Fruit fly (Drosophila melanogaster) whole organism, embryonic: Measurements from ENCODE around the gene CG12539.
A peak's percentile ranks its signal among the peaks of the same experiment; 100 is the strongest.

Experiments used
- BEAF-32 ChIP-seq: fragments of 200-800 bp; sonication (Bioruptor generic); optimal IDR thresholded peaks from 3 replicates; lab custom pipeline; 2017; ENCODE audit warnings: missing biosample characterization, missing genetic modification characterization, mild to moderate bottlenecking, moderate library complexity, missing genetic modification reagents
- CG12299 ChIP-seq: fragments of 200-800 bp; sonication (Bioruptor generic); optimal IDR thresholded peaks from 2 replicates; lab custom pipeline; 2018; ENCODE audit warnings: missing biosample characterization, mild to moderate bottlenecking, missing genetic modification characterization
- CG12659 ChIP-seq: fragments of 200-800 bp; sonication (Bioruptor generic); optimal IDR thresholded peaks from 3 replicates; lab custom pipeline; 2017; ENCODE audit warnings: mild to moderate bottlenecking, missing biosample characterization, missing genetic modification reagents, missing genetic modification characterization
- CG15073 ChIP-seq: fragments of 200-800 bp; sonication (Bioruptor generic); optimal IDR thresholded peaks from 2 replicates; lab custom pipeline; 2016; ENCODE audit warnings: missing biosample characterization, missing genetic modification characterization
- CG15269 ChIP-seq: fragments of 200-800 bp; sonication (Bioruptor generic); optimal IDR thresholded peaks from 2 replicates; lab custom pipeline; 2018; ENCODE audit warnings: missing biosample characterization, mild to moderate bottlenecking, missing genetic modification characterization, moderate library complexity
- CG16813 ChIP-seq: fragments of 200-800 bp; sonication (Bioruptor generic); IDR thresholded peaks from 3 replicates; pipeline ENCODE4 v1.3.6; 2022; ENCODE audit warnings: missing biosample characterization, missing genetic modification characterization; ENCODE audit not compliant: partially characterized antibody
- CG2116 ChIP-seq: fragments of 200-800 bp; sonication (Bioruptor generic); optimal IDR thresholded peaks from 3 replicates; lab custom pipeline; 2018; ENCODE audit warnings: missing biosample characterization, mild to moderate bottlenecking, missing genetic modification characterization
- CG2120 ChIP-seq: fragments of 200-800 bp; sonication (Bioruptor generic); optimal IDR thresholded peaks from 3 replicates; lab custom pipeline; 2016; ENCODE audit warnings: missing biosample characterization, missing genetic modification characterization
- CG2678 ChIP-seq: fragments of 200-800 bp; sonication (Bioruptor generic); optimal IDR thresholded peaks from 3 replicates; lab custom pipeline; 2019; ENCODE audit warnings: missing biosample characterization, mild to moderate bottlenecking, missing genetic modification characterization, moderate library complexity
- CG2875 ChIP-seq: fragments of 200-800 bp; sonication (Bioruptor generic); optimal IDR thresholded peaks from 2 replicates; lab custom pipeline; 2017; ENCODE audit warnings: missing biosample characterization, mild to moderate bottlenecking, missing genetic modification characterization, missing genetic modification reagents
- CG32532 ChIP-seq: fragments of 200-800 bp; sonication (Bioruptor generic); IDR thresholded peaks from 2 replicates; pipeline ENCODE4 v1.3.6; 2022; ENCODE audit warnings: missing biosample characterization, missing genetic modification characterization
- CG34224 ChIP-seq: fragments of 200-800 bp; sonication (Bioruptor generic); IDR thresholded peaks from 3 replicates; pipeline ENCODE4 v1.3.6; 2022; ENCODE audit warnings: missing biosample characterization, missing genetic modification characterization; ENCODE audit not compliant: partially characterized antibody
- CG4424 ChIP-seq: fragments of 200-800 bp; sonication (Bioruptor generic); optimal IDR thresholded peaks from 3 replicates; lab custom pipeline; 2016; ENCODE audit warnings: missing biosample characterization, missing genetic modification characterization
- CG6175 ChIP-seq: fragments of 200-800 bp; sonication (Bioruptor generic); IDR thresholded peaks from 3 replicates; pipeline ENCODE4 v1.3.6; 2022; ENCODE audit warnings: missing biosample characterization, missing genetic modification characterization
- CG6854 ChIP-seq: fragments of 200-800 bp; sonication (Bioruptor generic); optimal IDR thresholded peaks from 3 replicates; lab custom pipeline; 2017; ENCODE audit warnings: missing biosample characterization, mild to moderate bottlenecking, missing genetic modification characterization
- CG8290 ChIP-seq, 3 experiments: fragments of 200-800 bp; sonication (Bioruptor generic); optimal IDR thresholded peaks; 2 replicates each; lab custom pipeline; 2016 to 2019; ENCODE audit warnings: missing biosample characterization in 3 of 3, missing genetic modification characterization in 3 of 3, mild to moderate bottlenecking in 2 of 3, moderate library complexity in 1 of 3
- CkIIα-i1 ChIP-seq: fragments of 200-800 bp; sonication (Bioruptor generic); IDR thresholded peaks from 2 replicates; pipeline ENCODE4 v1.3.6; 2022; ENCODE audit warnings: missing biosample characterization, missing genetic modification characterization
- CoRest ChIP-seq: fragments of 200-800 bp; sonication (Bioruptor generic); optimal IDR thresholded peaks from 3 replicates; lab custom pipeline; 2018; ENCODE audit warnings: missing biosample characterization, mild to moderate bottlenecking, missing genetic modification characterization, moderate library complexity
- Doc3 ChIP-seq: fragments of 200-800 bp; sonication (Bioruptor generic); IDR thresholded peaks from 3 replicates; pipeline ENCODE4 v1.3.6; 2022; ENCODE audit warnings: missing biosample characterization, missing genetic modification characterization; ENCODE audit not compliant: partially characterized antibody
- Dref ChIP-seq: fragments of 200-800 bp; sonication (Bioruptor generic); IDR thresholded peaks from 2 replicates; pipeline ENCODE4 v1.3.6; 2022; ENCODE audit warnings: missing biosample characterization, missing genetic modification characterization
- E2f2 ChIP-seq: fragments of 200-800 bp; sonication (Bioruptor generic); IDR thresholded peaks from 2 replicates; pipeline ENCODE4 v1.3.6; 2022; ENCODE audit warnings: missing biosample characterization, missing genetic modification characterization
- HLH3B ChIP-seq: fragments of 200-800 bp; sonication (Bioruptor generic); IDR thresholded peaks from 2 replicates; pipeline ENCODE4 v1.3.6; 2022; ENCODE audit warnings: missing biosample characterization, missing genetic modification characterization
- MBD-R2 ChIP-seq: fragments of 200-800 bp; sonication (Bioruptor generic); IDR thresholded peaks from 2 replicates; pipeline ENCODE4 v1.3.6; 2022; ENCODE audit warnings: missing biosample characterization, missing genetic modification characterization
- Max ChIP-seq: fragments of 200-800 bp; sonication (Bioruptor generic); optimal IDR thresholded peaks from 2 replicates; lab custom pipeline; 2016; ENCODE audit warnings: missing biosample characterization, mild to moderate bottlenecking, missing genetic modification characterization
- Med ChIP-seq: fragments of 200-800 bp; sonication (Bioruptor generic); peaks from one replicate; lab custom pipeline; 2016; ENCODE audit warnings: missing biosample characterization, missing genetic modification characterization, mild to moderate bottlenecking, inconsistent platforms, moderate library complexity
- Nf-YC ChIP-seq: fragments of 200-800 bp; optimal IDR thresholded peaks from 3 replicates; lab custom pipeline; 2019; ENCODE audit warnings: missing biosample characterization, mild to moderate bottlenecking, missing genetic modification characterization, moderate library complexity
- Rx ChIP-seq: fragments of 200-800 bp; sonication (Bioruptor generic); IDR thresholded peaks from 2 replicates; pipeline ENCODE4 v1.3.6; 2022; ENCODE audit warnings: missing biosample characterization, missing genetic modification characterization
- Side ChIP-seq: fragments of 200-800 bp; sonication (Bioruptor generic); optimal IDR thresholded peaks from 2 replicates; lab custom pipeline; 2016; ENCODE audit warnings: missing biosample characterization, missing genetic modification characterization
- Sry-δ ChIP-seq: fragments of 200-800 bp; sonication (Bioruptor generic); optimal IDR thresholded peaks from 2 replicates; lab custom pipeline; 2016; ENCODE audit warnings: missing biosample characterization, missing genetic modification characterization
- Tbp ChIP-seq: fragments of >200 bp; optimal IDR thresholded peaks from 2 replicates; lab custom pipeline; 2018; ENCODE audit warnings: missing biosample characterization, missing genetic modification characterization
- bbx ChIP-seq: fragments of 200-800 bp; sonication (Bioruptor generic); IDR thresholded peaks from 2 replicates; pipeline ENCODE4 v1.3.6; 2022; ENCODE audit warnings: missing biosample characterization, missing genetic modification characterization; ENCODE audit not compliant: partially characterized antibody
- br ChIP-seq: fragments of >200 bp; optimal IDR thresholded peaks from 2 replicates; lab custom pipeline; 2017
- cwo ChIP-seq: fragments of 200-800 bp; sonication (Bioruptor generic); optimal IDR thresholded peaks from 3 replicates; lab custom pipeline; 2017; ENCODE audit warnings: missing biosample characterization, missing genetic modification characterization, mild to moderate bottlenecking, moderate library complexity, missing genetic modification reagents
- dysf ChIP-seq: fragments of 200-800 bp; sonication (Bioruptor generic); IDR thresholded peaks from 3 replicates; pipeline ENCODE4 v1.3.6; 2022; ENCODE audit warnings: missing biosample characterization, missing genetic modification characterization
- fd102C ChIP-seq: fragments of 200-800 bp; sonication (Bioruptor generic); optimal IDR thresholded peaks from 2 replicates; lab custom pipeline; 2018; ENCODE audit warnings: missing biosample characterization, mild to moderate bottlenecking, missing genetic modification characterization, moderate library complexity
- fd96Cb ChIP-seq: fragments of 200-800 bp; sonication (Bioruptor generic); optimal IDR thresholded peaks from 2 replicates; lab custom pipeline; 2018; ENCODE audit warnings: missing biosample characterization, mild to moderate bottlenecking, missing genetic modification characterization, moderate library complexity
- gem ChIP-seq: fragments of 200-800 bp; sonication (Bioruptor generic); optimal IDR thresholded peaks from 2 replicates; lab custom pipeline; 2019; ENCODE audit warnings: missing biosample characterization, mild to moderate bottlenecking, missing genetic modification characterization, moderate library complexity
- kay ChIP-seq: fragments of 200-800 bp; sonication (Bioruptor generic); optimal IDR thresholded peaks from 2 replicates; lab custom pipeline; 2016; ENCODE audit warnings: missing biosample characterization, missing genetic modification characterization
- knrl ChIP-seq: fragments of 200-800 bp; sonication (Bioruptor generic); IDR thresholded peaks from 3 replicates; pipeline ENCODE4 v1.3.6; 2022; ENCODE audit warnings: missing biosample characterization, missing genetic modification characterization; ENCODE audit not compliant: partially characterized antibody
- mld ChIP-seq: fragments of 200-800 bp; sonication (Bioruptor generic); IDR thresholded peaks from 3 replicates; pipeline ENCODE4 v1.3.6; 2022; ENCODE audit warnings: missing biosample characterization, missing genetic modification characterization; ENCODE audit not compliant: partially characterized antibody
- odd ChIP-seq: fragments of 200-800 bp; sonication (Bioruptor generic); optimal IDR thresholded peaks from 2 replicates; lab custom pipeline; 2017; ENCODE audit warnings: missing biosample characterization, mild to moderate bottlenecking, missing genetic modification characterization
- pho ChIP-seq: fragments of 200-800 bp; sonication (Bioruptor generic); optimal IDR thresholded peaks from 2 replicates; lab custom pipeline; 2016; ENCODE audit warnings: missing biosample characterization, missing genetic modification characterization
- slp2 ChIP-seq: fragments of 200-800 bp; sonication (Bioruptor generic); optimal IDR thresholded peaks from 2 replicates; lab custom pipeline; 2016; ENCODE audit warnings: missing biosample characterization, missing genetic modification characterization
- sna ChIP-seq: fragments of 200-800 bp; sonication (Bioruptor generic); IDR thresholded peaks from 2 replicates; pipeline ENCODE4 v1.3.6; 2022; ENCODE audit warnings: missing biosample characterization, missing genetic modification characterization; ENCODE audit not compliant: partially characterized antibody
- sqz ChIP-seq: fragments of 200-800 bp; sonication (Bioruptor generic); optimal IDR thresholded peaks from 3 replicates; lab custom pipeline; 2018; ENCODE audit warnings: missing biosample characterization, mild to moderate bottlenecking, missing genetic modification characterization
- sug ChIP-seq: fragments of 200-800 bp; optimal IDR thresholded peaks from 2 replicates; lab custom pipeline; 2019; ENCODE audit warnings: missing biosample characterization, mild to moderate bottlenecking, missing genetic modification characterization, moderate library complexity
- vvl ChIP-seq: fragments of 200-800 bp; sonication (Bioruptor generic); IDR thresholded peaks from 2 replicates; pipeline ENCODE4 v1.3.6; 2022; ENCODE audit warnings: missing biosample characterization, missing genetic modification characterization
- wek ChIP-seq: fragments of 200-800 bp; sonication (Bioruptor generic); optimal IDR thresholded peaks from 3 replicates; lab custom pipeline; 2018; ENCODE audit warnings: missing biosample characterization, mild to moderate bottlenecking, missing genetic modification characterization, moderate library complexity

Gene CG12539

DNA sequence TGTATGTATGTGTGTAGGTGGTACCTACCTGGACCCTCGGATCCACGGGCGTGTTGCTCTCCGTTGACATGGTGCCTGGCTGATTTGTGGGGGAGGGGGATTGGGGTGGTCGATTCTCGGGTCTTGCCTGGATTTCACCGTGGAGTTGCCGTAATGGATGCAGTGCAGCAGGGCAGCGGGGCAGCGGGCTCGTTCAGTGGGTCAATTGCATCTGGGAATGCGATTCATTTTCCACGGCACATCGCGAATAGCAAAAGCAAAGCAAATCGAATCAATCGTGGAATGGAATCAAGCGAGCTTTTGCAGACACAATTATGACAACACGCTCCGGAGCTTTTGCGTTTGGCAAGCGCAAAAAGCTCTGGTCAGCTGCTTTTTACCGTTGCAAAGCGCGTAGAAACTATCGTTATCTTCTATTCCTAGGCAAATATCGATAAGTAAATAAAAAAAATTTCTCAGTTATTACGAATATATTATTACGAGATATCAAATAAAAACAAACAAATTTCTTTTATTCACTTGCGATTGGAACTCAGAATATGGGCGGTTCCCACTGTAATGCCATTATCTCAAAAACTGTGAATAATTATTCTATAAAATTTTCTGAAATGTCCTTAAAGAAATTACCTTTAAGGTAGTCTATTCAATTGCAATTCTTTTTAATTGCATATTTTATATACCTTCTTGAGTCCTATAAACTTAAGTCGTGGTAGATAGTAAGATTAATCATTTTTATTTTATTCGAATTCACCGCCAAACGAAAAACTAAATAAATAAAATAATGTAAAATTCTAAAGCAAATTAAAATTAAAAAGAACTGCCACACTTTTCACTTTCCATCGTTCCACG lies 12.6 kb downstream of the CG12539 start, which contains the start of gene CG14408 (continued):
- TF ChIP-seq MBD-R2 (GFP tag; lab: Robert Waterston, UW) (peak; percentile 53; the same call in 1 of the 2 replicates), CG6854 (GFP tag; lab: Kevin White, UChicago) (no peak), CG15073 (GFP tag; lab: Kevin White, UChicago) (no peak), Rx (GFP tag; lab: Robert Waterston, UW) (no peak), CG2678 (tag; lab: Kevin White, UChicago) (peak; percentile 38), CG2875 (GFP tag; lab: Kevin White, UChicago) (no peak), Med (GFP tag; lab: Kevin White, UChicago) (no peak), CkIIα-i1 (no peak), Nf-YC (peak; percentile 7), sqz (GFP tag; lab: Kevin White, UChicago) (peak; percentile 4), Side (no peak), Dref (GFP tag; lab: Robert Waterston, UW) (peak; percentile 51), CG12299 (tag; lab: Kevin White, UChicago) (no peak), slp2 (no peak), cwo (GFP tag; lab: Kevin White, UChicago) (no peak), mld (no peak), fd102C (GFP tag; lab: Kevin White, UChicago) (no peak), CG2116 (GFP tag; lab: Kevin White, UChicago) (peak; percentile 40), CG6175 (GFP tag; lab: Robert Waterston, UW) (no peak), vvl (GFP tag; lab: Robert Waterston, UW) (no peak), sna (GFP tag; lab: Robert Waterston, UW) (peak; percentile 54), Tbp (GFP tag; lab: Kevin White, UChicago) (no peak), kay (GFP tag; lab: Kevin White, UChicago) (peak; percentile 91), CG8290 (GFP tag; optimal IDR thresholded peaks at IDR 0.05; lab: Kevin White, UChicago) (no peak), CG8290 (tag; optimal IDR thresholded peaks at IDR 0.05; lab: Kevin White, UChicago) (peak in 1 of 2 experiments; percentile 2), knrl (GFP tag; lab: Robert Waterston, UW) (peak; percentile 33; the same call in 2 of the 3 replicates), BEAF-32 (GFP tag; lab: Kevin White, UChicago) (peak; percentile 66), Max (GFP tag; lab: Kevin White, UChicago) (no peak), CG12659 (GFP tag; lab: Kevin White, UChicago) (peak; percentile 71), CG34224 (peak; percentile 66; the same call in 2 of the 3 replicates), CG32532 (GFP tag; lab: Robert Waterston, UW) (no peak), Sry-δ (GFP tag; lab: Kevin White, UChicago) (no peak), wek (no peak), sug (peak; percentile 4), br (lab: Kevin White, UChicago) (no peak), fd96Cb (tag; lab: Kevin White, UChicago) (no peak), odd (GFP tag; lab: Kevin White, UChicago) (no peak), bbx (GFP tag; lab: Robert Waterston, UW) (peak; percentile 23; the same call in 1 of the 2 replicates), Doc3 (GFP tag; lab: Robert Waterston, UW) (peak; percentile 74), CG16813 (no peak), CG4424 (GFP tag; lab: Kevin White, UChicago) (peak; percentile 0), dysf (no peak), HLH3B (GFP tag; lab: Robert Waterston, UW) (no peak), CoRest (tag; lab: Kevin White, UChicago) (peak; percentile 12), CG15269 (tag; lab: Kevin White, UChicago) (peak; percentile 6), pho (GFP tag; lab: Kevin White, UChicago) (no peak), CG2120 (GFP tag; lab: Kevin White, UChicago) (peak; percentile 5), E2f2 (GFP tag; lab: Robert Waterston, UW) (0 out of 2 replicates have a peak, but pooled peaks have one; percentile 45), gem (tag; lab: Kevin White, UChicago) (peak; percentile 50)
